Worm (Caenorhabditis elegans): Measurements from ENCODE around the gene Y62H9A.5.
A peak's percentile ranks its signal among the peaks of the same experiment; 100 is the strongest.

Gene Y62H9A.5

DNA sequence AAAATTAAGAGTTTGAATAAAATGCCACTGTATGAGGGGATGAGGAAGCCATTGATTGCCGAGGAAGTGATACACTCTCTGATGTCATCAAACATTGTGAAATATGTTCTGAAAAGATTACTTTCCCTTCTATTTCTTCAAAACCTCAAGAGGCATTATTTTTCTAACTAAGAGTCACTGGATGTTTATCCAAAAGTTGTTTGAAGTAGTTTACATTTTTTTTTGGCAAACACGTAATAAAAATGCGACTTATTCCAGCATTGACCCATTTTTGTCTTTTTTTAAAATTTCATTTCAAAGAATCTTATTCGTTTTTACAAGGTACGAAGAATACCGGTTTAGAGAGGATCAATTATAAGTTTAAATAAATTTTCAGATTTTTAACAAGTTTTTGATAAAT is 24.6 kb upstream of the Y62H9A.5 start, which contains the start of gene Y62H9A.11:
TSS of gene Y62H9A.11 (minus strand) at position 101 of the 400 bp plus-strand sequence.
- no peak for TF ChIP-seq nhr-76 (tag; optimal IDR thresholded peaks at IDR 0.05)
- no peak for TF ChIP-seq lin-13 (tag; optimal IDR thresholded peaks at IDR 0.05)
- TF ChIP-seq cnd-1 (tag; optimal IDR thresholded peaks at IDR 0.05) = no peak
- TF ChIP-seq M03D4.4 (tag; optimal IDR thresholded peaks at IDR 0.05) = no peak
- no peak for TF ChIP-seq nhr-237 (tag; optimal IDR thresholded peaks at IDR 0.05)
- no peak for TF ChIP-seq mep-1 (tag; optimal IDR thresholded peaks at IDR 0.05)
- no peak for TF ChIP-seq unc-120 (tag; optimal IDR thresholded peaks at IDR 0.05; ENCODE audit: poor library complexity, severe bottlenecking)
- no peak for TF ChIP-seq ham-2 (GFP tag; optimal IDR thresholded peaks at IDR 0.05)
- TF ChIP-seq drap-1 (GFP tag; optimal IDR thresholded peaks at IDR 0.05) = no peak
- TF ChIP-seq nhr-2 (tag; optimal IDR thresholded peaks at IDR 0.05) = no peak
- no peak for TF ChIP-seq ceh-83 (GFP tag; optimal IDR thresholded peaks at IDR 0.05)
- no peak for TF ChIP-seq lsy-2 (tag; optimal IDR thresholded peaks at IDR 0.05)
- TF ChIP-seq ztf-11 (tag; optimal IDR thresholded peaks at IDR 0.05) = no peak
- no peak for TF ChIP-seq hlh-1 (tag; optimal IDR thresholded peaks at IDR 0.05)
- TF ChIP-seq mab-5 (tag; optimal IDR thresholded peaks at IDR 0.05) = no peak
- TF ChIP-seq nhr-12 (tag; optimal IDR thresholded peaks at IDR 0.05) = no peak
- TF ChIP-seq elt-1 (tag; optimal IDR thresholded peaks at IDR 0.05; ENCODE audit: borderline replicate concordance, insufficient read depth) = no peak
- TF ChIP-seq tbx-8 (GFP tag; optimal IDR thresholded peaks at IDR 0.05) = no peak

DNA sequence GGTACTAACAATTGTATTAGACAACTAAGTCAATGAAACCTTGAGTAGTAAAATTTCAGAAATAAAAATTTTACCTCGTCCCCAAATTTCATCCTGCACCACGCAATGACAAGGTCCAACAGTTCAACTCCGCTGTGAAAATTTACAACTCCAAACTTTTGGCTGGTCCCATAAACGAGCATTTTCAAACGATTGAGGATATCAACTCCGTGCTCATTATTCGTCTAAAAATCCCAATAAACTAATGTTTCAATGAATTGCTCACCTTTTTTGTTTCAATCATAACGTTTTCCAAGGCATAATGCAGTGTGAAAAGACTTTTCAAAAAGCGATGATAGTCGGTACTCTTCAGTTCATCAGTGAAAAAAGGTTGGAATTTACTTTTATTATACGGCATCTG is 23.9 kb upstream of the Y62H9A.5 start:
- no peak for TF ChIP-seq unc-39 (tag; optimal IDR thresholded peaks at IDR 0.05)

DNA sequence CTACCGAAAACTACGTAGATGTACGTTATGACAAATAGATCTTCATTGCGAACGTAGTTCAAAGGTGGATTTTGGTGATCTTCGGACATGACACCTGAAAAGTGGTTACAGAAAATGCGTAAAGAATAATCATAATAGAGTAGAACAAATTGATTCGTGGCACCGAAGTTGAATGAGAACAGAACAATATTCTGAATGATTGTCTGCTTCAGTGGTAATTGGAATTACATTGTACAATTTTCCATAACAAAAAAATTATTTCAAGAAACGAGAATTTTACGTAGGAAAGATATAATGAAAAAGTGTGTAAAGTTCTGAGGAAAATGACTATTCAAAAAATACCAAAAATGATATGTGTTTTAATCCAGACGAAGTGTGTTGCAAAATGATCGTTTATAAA is 20.0 kb upstream of the Y62H9A.5 start, which contains the start of gene Y62H9A.10:
TSS of gene Y62H9A.10 (minus strand) at position 101 of the 400 bp plus-strand sequence.
- TF ChIP-seq bed-3 (GFP tag; optimal IDR thresholded peaks at IDR 0.05) (no peak), sptf-1 (tag; optimal IDR thresholded peaks at IDR 0.05) (no peak), elt-3 (tag; optimal IDR thresholded peaks at IDR 0.05) (no peak), elt-1 (tag; optimal IDR thresholded peaks at IDR 0.05; ENCODE audit: borderline replicate concordance, insufficient read depth) (no peak), ceh-43 (GFP tag; optimal IDR thresholded peaks at IDR 0.05) (no peak), lsy-2 (tag; optimal IDR thresholded peaks at IDR 0.05) (no peak), nhr-237 (tag; optimal IDR thresholded peaks at IDR 0.05) (no peak), nhr-12 (tag; optimal IDR thresholded peaks at IDR 0.05) (no peak), mep-1 (tag; optimal IDR thresholded peaks at IDR 0.05) (no peak), ces-1 (GFP tag; optimal IDR thresholded peaks at IDR 0.05) (no peak), unc-39 (tag; optimal IDR thresholded peaks at IDR 0.05) (no peak), cnd-1 (tag; optimal IDR thresholded peaks at IDR 0.05) (no peak), M03D4.4 (tag; optimal IDR thresholded peaks at IDR 0.05) (no peak), nhr-76 (tag; optimal IDR thresholded peaks at IDR 0.05) (no peak), blmp-1 (tag; optimal IDR thresholded peaks at IDR 0.05) (no peak), pha-4 (tag; optimal IDR thresholded peaks at IDR 0.05) (no peak), nhr-28 (tag; optimal IDR thresholded peaks at IDR 0.05) (no peak), sem-2 (GFP tag; optimal IDR thresholded peaks at IDR 0.05) (no peak), ceh-83 (GFP tag; optimal IDR thresholded peaks at IDR 0.05) (no peak), ceh-39 (tag; optimal IDR thresholded peaks at IDR 0.05) (no peak)

DNA sequence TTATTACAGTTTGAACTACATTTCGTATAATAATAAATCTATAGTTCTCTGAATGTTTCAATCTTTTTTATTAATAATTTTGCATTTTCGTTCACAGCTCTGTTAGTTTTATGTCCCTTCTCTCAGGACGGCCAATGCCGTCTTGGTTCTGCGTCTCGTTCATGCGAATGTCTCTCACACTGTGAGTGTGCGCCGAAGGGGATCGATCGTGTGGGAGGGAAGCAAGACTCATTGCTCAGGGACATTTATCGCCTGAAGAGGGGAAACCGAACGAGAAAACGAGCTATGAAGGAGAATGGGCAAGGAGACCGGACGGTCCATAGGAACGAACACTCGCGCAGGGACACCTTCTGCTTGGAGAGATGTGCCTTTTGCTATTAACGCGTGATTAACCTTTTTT is 16.3 kb upstream of the Y62H9A.5 start:
- TF ChIP-seq unc-39 (tag; optimal IDR thresholded peaks at IDR 0.05) (no peak), flh-1 (GFP tag; optimal IDR thresholded peaks at IDR 0.05) (no peak), elt-3 (tag; optimal IDR thresholded peaks at IDR 0.05) (no peak), nhr-12 (tag; optimal IDR thresholded peaks at IDR 0.05) (no peak), nhr-76 (tag; optimal IDR thresholded peaks at IDR 0.05) (no peak), pha-4 (tag; optimal IDR thresholded peaks at IDR 0.05) (no peak), mep-1 (tag; optimal IDR thresholded peaks at IDR 0.05) (peak; percentile 15), lin-13 (tag; optimal IDR thresholded peaks at IDR 0.05) (no peak), ces-1 (GFP tag; optimal IDR thresholded peaks at IDR 0.05) (peak; percentile 27), blmp-1 (tag; optimal IDR thresholded peaks at IDR 0.05) (no peak)

DNA sequence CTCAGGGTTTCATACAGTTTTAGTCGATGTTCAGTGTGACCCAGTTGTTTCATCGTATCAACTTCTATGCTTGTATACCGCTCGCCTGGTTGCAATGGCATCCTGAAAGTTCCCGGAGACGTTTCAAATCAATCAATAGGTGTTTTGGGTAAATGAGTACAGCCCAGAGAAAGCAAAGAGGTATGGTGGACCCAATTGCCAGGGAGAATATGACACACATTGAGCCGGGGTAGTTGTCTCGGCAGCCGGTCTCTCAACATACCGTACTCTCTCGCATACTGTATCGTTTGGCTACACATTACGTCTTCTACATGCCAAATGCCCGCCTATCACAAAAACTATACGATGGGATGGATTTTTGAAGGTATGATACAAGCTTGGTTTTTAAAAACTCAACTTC is 15.3 kb upstream of the Y62H9A.5 start, which contains the start of gene Y62H9A.9:
TSS of gene Y62H9A.9 (minus strand) at position 101 of the 400 bp plus-strand sequence.
- no peak for TF ChIP-seq nhr-12 (tag; optimal IDR thresholded peaks at IDR 0.05)
- TF ChIP-seq snpc-4 (tag; optimal IDR thresholded peaks at IDR 0.05) = no peak
- no peak for TF ChIP-seq drap-1 (GFP tag; optimal IDR thresholded peaks at IDR 0.05)
- TF ChIP-seq zip-8 (tag; optimal IDR thresholded peaks at IDR 0.05) = no peak
- no peak for TF ChIP-seq ces-1 (GFP tag; optimal IDR thresholded peaks at IDR 0.05)
- no peak for TF ChIP-seq elt-3 (tag; optimal IDR thresholded peaks at IDR 0.05)
- no peak for TF ChIP-seq elt-1 (tag; optimal IDR thresholded peaks at IDR 0.05; ENCODE audit: borderline replicate concordance, insufficient read depth)
- no peak for TF ChIP-seq ceh-43 (GFP tag; optimal IDR thresholded peaks at IDR 0.05)
- TF ChIP-seq nhr-76 (tag; optimal IDR thresholded peaks at IDR 0.05) = no peak
- no peak for TF ChIP-seq bed-3 (GFP tag; optimal IDR thresholded peaks at IDR 0.05)
- TF ChIP-seq mep-1 (tag; optimal IDR thresholded peaks at IDR 0.05) = no peak
- TF ChIP-seq lin-32 (GFP tag; optimal IDR thresholded peaks at IDR 0.05) = no peak
- TF ChIP-seq ceh-39 (tag; optimal IDR thresholded peaks at IDR 0.05) = no peak
- no peak for TF ChIP-seq sptf-1 (tag; optimal IDR thresholded peaks at IDR 0.05)
- TF ChIP-seq unc-120 (tag; optimal IDR thresholded peaks at IDR 0.05; ENCODE audit: poor library complexity, severe bottlenecking) = no peak
- TF ChIP-seq ceh-83 (GFP tag; optimal IDR thresholded peaks at IDR 0.05) = no peak
- TF ChIP-seq nhr-2 (tag; optimal IDR thresholded peaks at IDR 0.05) = no peak

Measured in whole organism, mixed stage, embryonic.